Worm (Caenorhabditis elegans) whole organism, mixed stage, embryonic: Measurements from ENCODE around the gene F09E5.3.
"Not testable (repeated sequence)": the region's sequence is repeated elsewhere in the genome, so short reads cannot be mapped to it uniquely, and the experiment has no call there.

Source experiments
- nhr-28 ChIP-seq: fragments of 150-350 bp; optimal IDR thresholded peaks from 2 replicates; lab custom pipeline; 2014; ENCODE audit warnings: missing biosample characterization, missing genetic modification characterization
- unc-62 ChIP-seq: fragments of 150-350 bp; optimal IDR thresholded peaks from 2 replicates; lab custom pipeline; 2014; ENCODE audit warnings: missing biosample characterization, missing genetic modification reagents, missing genetic modification characterization

DNA sequence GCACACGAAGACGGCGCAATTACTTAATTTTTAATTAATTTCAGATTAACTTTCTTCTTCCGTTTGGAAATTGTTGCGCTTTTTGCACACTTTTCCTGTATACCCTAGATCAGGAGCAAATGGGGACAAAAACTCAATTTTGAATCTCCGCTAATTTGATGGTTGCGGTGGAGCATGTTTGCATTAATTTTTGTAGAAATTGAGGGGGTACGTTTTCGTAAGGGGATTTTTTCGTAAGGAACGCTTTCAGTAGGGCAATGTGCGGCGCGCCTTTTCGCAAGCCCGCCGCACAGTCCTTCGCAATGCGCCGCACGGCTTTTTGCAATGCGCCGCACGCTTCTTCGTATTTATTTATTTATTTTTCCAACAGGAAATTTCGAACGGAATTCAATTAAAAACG, 27.4 kb upstream of the F09E5.3 start:
- not testable (repeated sequence) for TF ChIP-seq nhr-28 (tag; lab: Kevin White, UChicago); unc-62 (GFP tag; lab: Kevin White, UChicago)
